Worm (Caenorhabditis elegans) whole organism, L1 larva: ENCODE data around the gene nsph-1.1.
A peak's percentile ranks its signal among the peaks of the same experiment; 100 is the strongest.

Experiments used
- aly-2 ChIP-seq: fragments of 150-350 bp; optimal IDR thresholded peaks from 2 replicates; lab custom pipeline; 2014; ENCODE audit warnings: missing biosample characterization, missing genetic modification characterization
- ama-1 ChIP-seq: fragments of 150-350 bp; optimal IDR thresholded peaks from 2 replicates; lab custom pipeline; 2014
- ceh-63 ChIP-seq: fragments of 200-800 bp; sonication (Bioruptor generic); optimal IDR thresholded peaks from 2 replicates; lab custom pipeline; 2018; ENCODE audit warnings: mild to moderate bottlenecking, missing genetic modification characterization, missing compliant biosample characterization
- ceh-8 ChIP-seq: fragments of 200-800 bp; sonication (Bioruptor generic); optimal IDR thresholded peaks from 2 replicates; lab custom pipeline; 2018; ENCODE audit warnings: mild to moderate bottlenecking, missing genetic modification characterization, moderate library complexity, missing compliant biosample characterization
- ceh-90 ChIP-seq: sonication (generic microtip); optimal IDR thresholded peaks from 2 replicates; lab custom pipeline; 2016; ENCODE audit warnings: missing genetic modification characterization, missing compliant biosample characterization
- dpl-1 ChIP-seq, 3 experiments: fragments of 150-350 bp in 2 of 3; sonication (generic microtip) in 1 of 3; optimal IDR thresholded peaks; 2 replicates each; lab custom pipeline; 2014 to 2017; ENCODE audit warnings: missing biosample characterization in 3 of 3, missing genetic modification characterization in 3 of 3, missing genetic modification reagents in 3 of 3
- efl-1 ChIP-seq, 4 experiments: fragments of 150-350 bp; optimal IDR thresholded peaks in 3 of 4; peaks in 1 of 4; 1 replicate in 1 of 4; 2 replicates in 3 of 4; lab custom pipeline; 2014; ENCODE audit warnings: missing biosample characterization in 2 of 4, missing genetic modification characterization in 2 of 4, missing genetic modification reagents in 2 of 4
- egl-27 ChIP-seq, 2 experiments: fragments of 150-350 bp in 1 of 2; sonication (generic microtip); optimal IDR thresholded peaks; 3 replicates each; lab custom pipeline; 2017 to 2018; ENCODE audit warnings: missing biosample characterization in 2 of 2, missing genetic modification characterization in 2 of 2, missing genetic modification reagents in 2 of 2
- elt-2 ChIP-seq: sonication (generic microtip); optimal IDR thresholded peaks from 2 replicates; lab custom pipeline; 2016; ENCODE audit warnings: missing genetic modification characterization, mild to moderate bottlenecking, inconsistent platforms, missing compliant biosample characterization, missing genetic modification reagents
- elt-3 ChIP-seq, 6 experiments: fragments of 150-350 bp in 1 of 6; sonication (generic microtip); optimal IDR thresholded peaks; 2 replicates each; lab custom pipeline; 2017 to 2018; ENCODE audit warnings: missing biosample characterization in 6 of 6, missing genetic modification characterization in 6 of 6, inconsistent platforms in 1 of 6
- fkh-10 ChIP-seq: sonication (generic microtip); optimal IDR thresholded peaks from 2 replicates; lab custom pipeline; 2017; ENCODE audit warnings: missing biosample characterization, missing genetic modification reagents, missing genetic modification characterization
- fkh-4 ChIP-seq: sonication (generic microtip); optimal IDR thresholded peaks from 2 replicates; lab custom pipeline; 2016; ENCODE audit warnings: missing compliant biosample characterization, missing genetic modification characterization, borderline replicate concordance
- hlh-17 ChIP-seq: fragments of 200-800 bp; sonication (Bioruptor generic); optimal IDR thresholded peaks from 2 replicates; lab custom pipeline; 2018; ENCODE audit warnings: missing genetic modification characterization, mild to moderate bottlenecking, missing compliant biosample characterization, moderate library complexity, borderline replicate concordance
- irx-1 ChIP-seq: sonication (generic microtip); optimal IDR thresholded peaks from 2 replicates; lab custom pipeline; 2016; ENCODE audit warnings: missing genetic modification characterization, missing compliant biosample characterization
- lin-13 ChIP-seq: fragments of 150-350 bp; optimal IDR thresholded peaks from 2 replicates; lab custom pipeline; 2014; ENCODE audit warnings: missing biosample characterization, missing genetic modification reagents, missing genetic modification characterization
- lin-14 ChIP-seq: fragments of 200-800 bp; sonication (Bioruptor generic); optimal IDR thresholded peaks from 2 replicates; lab custom pipeline; 2018; ENCODE audit warnings: mild to moderate bottlenecking, missing genetic modification characterization, moderate library complexity, missing compliant biosample characterization
- lin-15B ChIP-seq: fragments of 150-350 bp; sonication (generic microtip); optimal IDR thresholded peaks from 3 replicates; lab custom pipeline; 2014; ENCODE audit warnings: missing biosample characterization, missing genetic modification characterization
- lsy-2 ChIP-seq, 2 experiments: fragments of 150-350 bp; optimal IDR thresholded peaks; 2 replicates each; lab custom pipeline; 2014; ENCODE audit warnings: missing biosample characterization in 2 of 2, missing genetic modification characterization in 2 of 2
- mep-1 ChIP-seq: fragments of 150-350 bp; optimal IDR thresholded peaks from 2 replicates; lab custom pipeline; 2014; ENCODE audit warnings: missing biosample characterization, missing genetic modification characterization
- nhr-19 ChIP-seq: fragments of 200-800 bp; sonication (Bioruptor generic); conservative IDR thresholded peaks from 2 replicates; pipeline ENCODE4 v1.3.6; 2022; ENCODE audit warnings: missing genetic modification characterization, missing compliant biosample characterization
- nhr-47 ChIP-seq: sonication (generic microtip); optimal IDR thresholded peaks from 2 replicates; lab custom pipeline; 2016; ENCODE audit warnings: mild to moderate bottlenecking, missing genetic modification characterization, moderate library complexity, missing compliant biosample characterization
- nhr-76 ChIP-seq: sonication (generic microtip); optimal IDR thresholded peaks from 2 replicates; lab custom pipeline; 2017; ENCODE audit warnings: missing biosample characterization, missing genetic modification characterization
- nhr-77 ChIP-seq: fragments of 150-350 bp; optimal IDR thresholded peaks from 2 replicates; lab custom pipeline; 2014; ENCODE audit warnings: missing biosample characterization, missing genetic modification characterization
- nhr-84 ChIP-seq: sonication (generic microtip); optimal IDR thresholded peaks from 2 replicates; lab custom pipeline; 2017; ENCODE audit warnings: missing biosample characterization, missing genetic modification characterization
- pax-3 ChIP-seq: fragments of 200-800 bp; sonication (Bioruptor generic); optimal IDR thresholded peaks from 2 replicates; lab custom pipeline; 2018; ENCODE audit warnings: mild to moderate bottlenecking, missing genetic modification characterization, moderate library complexity, missing compliant biosample characterization
- pqm-1 ChIP-seq: sonication (generic microtip); optimal IDR thresholded peaks from 3 replicates; lab custom pipeline; 2017; ENCODE audit warnings: missing biosample characterization, missing genetic modification characterization
- rnt-1 ChIP-seq: sonication (generic microtip); optimal IDR thresholded peaks from 2 replicates; lab custom pipeline; 2016; ENCODE audit warnings: mild to moderate bottlenecking, missing genetic modification characterization, moderate library complexity, missing compliant biosample characterization
- skn-1 ChIP-seq: fragments of 150-350 bp; optimal IDR thresholded peaks from 2 replicates; lab custom pipeline; 2014; ENCODE audit warnings: missing biosample characterization, missing genetic modification characterization
- snu-23 ChIP-seq: sonication (generic microtip); optimal IDR thresholded peaks from 2 replicates; lab custom pipeline; 2016; ENCODE audit warnings: missing genetic modification characterization, missing compliant biosample characterization
- sox-4 ChIP-seq: sonication (generic microtip); optimal IDR thresholded peaks from 2 replicates; lab custom pipeline; 2016; ENCODE audit warnings: missing genetic modification characterization, missing compliant biosample characterization
- sup-37 ChIP-seq: fragments of 200-800 bp; sonication (Bioruptor generic); optimal IDR thresholded peaks from 2 replicates; lab custom pipeline; 2018; ENCODE audit warnings: mild to moderate bottlenecking, missing genetic modification characterization, missing compliant biosample characterization
- swsn-7 ChIP-seq: sonication (generic microtip); optimal IDR thresholded peaks from 2 replicates; lab custom pipeline; 2016; ENCODE audit warnings: missing genetic modification characterization, missing compliant biosample characterization
- tbx-2 ChIP-seq: sonication (generic microtip); optimal IDR thresholded peaks from 2 replicates; lab custom pipeline; 2016; ENCODE audit warnings: missing genetic modification characterization, missing compliant biosample characterization
- unc-30 ChIP-seq: sonication (generic microtip); optimal IDR thresholded peaks from 2 replicates; lab custom pipeline; 2017; ENCODE audit warnings: missing biosample characterization, missing genetic modification characterization
- unc-62 ChIP-seq: fragments of 150-350 bp; optimal IDR thresholded peaks from 2 replicates; lab custom pipeline; 2014; ENCODE audit warnings: missing biosample characterization, missing genetic modification reagents, missing genetic modification characterization
- unc-98 ChIP-seq: fragments of 200-800 bp; sonication (Bioruptor generic); IDR thresholded peaks from 2 replicates; pipeline ENCODE4 v1.3.6; 2022; ENCODE audit warnings: missing genetic modification characterization, missing compliant biosample characterization
- ztf-4 ChIP-seq: fragments of 150-350 bp; optimal IDR thresholded peaks from 2 replicates; lab custom pipeline; 2014; ENCODE audit warnings: missing biosample characterization, missing genetic modification characterization

Gene nsph-1.1

ce11 chrII:8751686-8752085 lies 14.9 kb upstream of the nsph-1.1 start, which contains the start of gene atf-2:
atf-2 (plus strand) TSS chrII:8751986.
- TF ChIP-seq ceh-90 (tag; lab: Kevin White, UChicago) (no peak), skn-1 (tag; lab: Kevin White, UChicago) (no peak), ztf-4 (tag; lab: Kevin White, UChicago) (no peak), nhr-84 (tag; lab: Kevin White, UChicago) (no peak), pax-3 (tag; lab: Kevin White, UChicago) (no peak), unc-98 (no peak), fkh-4 (tag; lab: Kevin White, UChicago) (no peak), elt-3 (tag; optimal IDR thresholded peaks at IDR 0.05; lab: Kevin White, UChicago) (no peak), lin-13 (GFP tag; lab: Kevin White, UChicago) (no peak), pqm-1 (no peak), aly-2 (tag; lab: Kevin White, UChicago) (no peak), fkh-10 (no peak), unc-30 (tag; lab: Kevin White, UChicago) (no peak), nhr-76 (tag; lab: Kevin White, UChicago) (no peak), irx-1 (no peak), egl-27 (tag; optimal IDR thresholded peaks at IDR 0.05; lab: Kevin White, UChicago) (no peak), rnt-1 (tag; lab: Kevin White, UChicago) (no peak)

- TF ChIP-seq ceh-63, result no peak
- TF ChIP-seq tbx-2 (tag; lab: Kevin White, UChicago), result no peak
- no peak for TF ChIP-seq efl-1 (optimal IDR thresholded peaks at IDR 0.05; lab: Kevin White, UChicago)
- no peak for TF ChIP-seq efl-1 (GFP tag; optimal IDR thresholded peaks at IDR 0.05 in 1 of 2; lab: Kevin White, UChicago)
- no peak for TF ChIP-seq lin-14 (GFP tag; lab: Kevin White, UChicago)
These were observed 11.3 kb upstream of the nsph-1.1 start, which contains the start of gene K08F8.7 for ce11 chrII:8755270-8755669. K08F8.7 (minus strand) TSS chrII:8755370.

ce11 chrII:8759493-8759892 lies 7.1 kb upstream of the nsph-1.1 start, which contains the start of gene fut-1:
fut-1 (minus strand) TSS chrII:8759593.
- TF ChIP-seq unc-62 (GFP tag; lab: Kevin White, UChicago) (no peak), nhr-19 (GFP tag; lab: Robert Waterston, UW) (no peak), sup-37 (GFP tag; lab: Kevin White, UChicago) (no peak), nhr-47 (tag; lab: Kevin White, UChicago) (no peak), lin-15B (tag; lab: Kevin White, UChicago) (no peak), fkh-10 (no peak), ceh-63 (no peak), aly-2 (tag; lab: Kevin White, UChicago) (no peak), swsn-7 (tag; lab: Kevin White, UChicago) (no peak), lsy-2 (tag; optimal IDR thresholded peaks at IDR 0.05; lab: Kevin White, UChicago) (no peak), ama-1 (lab: Kevin White, UChicago) (no peak), sox-4 (tag; lab: Kevin White, UChicago) (no peak), mep-1 (tag; lab: Kevin White, UChicago) (no peak)

ce11 chrII:8761739-8762138 lies 4.8 kb upstream of the nsph-1.1 start:
- TF ChIP-seq dpl-1 (GFP tag; optimal IDR thresholded peaks at IDR 0.05; lab: Kevin White, UChicago), result no peak
- TF ChIP-seq mep-1 (tag; lab: Kevin White, UChicago), result no peak
- peak; percentile 9 for TF ChIP-seq elt-2 (tag; lab: Kevin White, UChicago)
- no peak for TF ChIP-seq nhr-77 (tag; lab: Kevin White, UChicago)
- no peak for TF ChIP-seq snu-23
- no peak for TF ChIP-seq hlh-17 (GFP tag; lab: Kevin White, UChicago)
- TF ChIP-seq ceh-8, result no peak
